Fruit fly (Drosophila melanogaster) whole organism, prepupa: Measurements from ENCODE around the gene CG3123.

Experiments
- CG11294 ChIP-seq: fragments of 200-800 bp; sonication (Bioruptor generic); IDR thresholded peaks from 2 replicates; pipeline ENCODE4 v1.3.6; 2022; ENCODE audit warnings: missing biosample characterization, missing genetic modification characterization
- CG16779 ChIP-seq: fragments of 200-800 bp; sonication (Bioruptor generic); optimal IDR thresholded peaks from 3 replicates; lab custom pipeline; 2017; ENCODE audit warnings: missing biosample characterization, mild to moderate bottlenecking, missing genetic modification characterization
- CG6276 ChIP-seq: fragments of 200-800 bp; sonication (Bioruptor generic); optimal IDR thresholded peaks from 2 replicates; lab custom pipeline; 2017; ENCODE audit warnings: missing biosample characterization, mild to moderate bottlenecking, missing genetic modification characterization
- CG6792 ChIP-seq: fragments of 200-800 bp; sonication (Bioruptor generic); optimal IDR thresholded peaks from 3 replicates; lab custom pipeline; 2016; ENCODE audit warnings: missing biosample characterization, missing genetic modification characterization
- CG8119 ChIP-seq: fragments of 200-800 bp; sonication (Bioruptor generic); IDR thresholded peaks from 3 replicates; pipeline ENCODE4 v1.3.6; 2022; ENCODE audit warnings: missing biosample characterization, missing genetic modification characterization
- CG9139 ChIP-seq: fragments of 200-800 bp; sonication (Bioruptor generic); optimal IDR thresholded peaks from 3 replicates; lab custom pipeline; 2017; ENCODE audit warnings: missing biosample characterization, mild to moderate bottlenecking, missing genetic modification characterization
- Eip75B ChIP-seq: fragments of 200-800 bp; sonication (Bioruptor generic); optimal IDR thresholded peaks from 3 replicates; lab custom pipeline; 2016; ENCODE audit warnings: missing biosample characterization, missing genetic modification characterization
- Eip93F ChIP-seq: fragments of 200-800 bp; sonication (Bioruptor generic); optimal IDR thresholded peaks from 2 replicates; lab custom pipeline; 2016; ENCODE audit warnings: missing biosample characterization, mild to moderate bottlenecking, missing genetic modification characterization
- Ets21C ChIP-seq: fragments of 200-800 bp; sonication (Bioruptor generic); optimal IDR thresholded peaks from 3 replicates; lab custom pipeline; 2016; ENCODE audit warnings: missing biosample characterization, missing genetic modification characterization
- Lpt ChIP-seq: fragments of 200-800 bp; sonication (Bioruptor generic); optimal IDR thresholded peaks from 3 replicates; lab custom pipeline; 2016; ENCODE audit warnings: missing biosample characterization, missing genetic modification characterization
- lz ChIP-seq: fragments of 200-800 bp; sonication (Bioruptor generic); optimal IDR thresholded peaks from 3 replicates; lab custom pipeline; 2016; ENCODE audit warnings: missing biosample characterization, missing genetic modification characterization
- spab ChIP-seq: fragments of 200-800 bp; sonication (Bioruptor generic); optimal IDR thresholded peaks from 2 replicates; lab custom pipeline; 2017; ENCODE audit warnings: missing biosample characterization, mild to moderate bottlenecking, missing genetic modification characterization, missing genetic modification reagents

DNA sequence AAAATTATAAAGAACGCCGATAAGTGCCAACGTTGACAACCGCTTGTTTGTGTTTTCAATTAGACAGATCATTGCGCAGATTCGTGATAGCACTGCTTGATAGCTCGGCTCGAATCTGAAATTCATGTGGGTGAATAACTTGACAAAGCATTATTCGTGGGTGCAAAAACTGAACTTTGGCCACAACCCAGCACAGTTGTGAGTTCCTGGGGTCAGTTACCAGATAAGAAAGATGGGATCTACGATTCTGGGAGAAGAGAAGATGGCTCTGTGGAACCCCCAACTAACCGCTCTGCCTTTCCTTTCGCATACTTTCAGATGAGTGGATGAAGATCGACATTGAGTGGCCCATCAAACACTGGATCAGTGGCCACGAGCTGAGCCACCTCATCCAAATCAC, 14.5 kb downstream of the CG3123 start:
- no peak for TF ChIP-seq CG9139 (GFP tag; lab: Kevin White, UChicago)
- TF ChIP-seq spab = no peak
- no peak for TF ChIP-seq CG6276 (GFP tag; lab: Kevin White, UChicago)
- TF ChIP-seq lz (GFP tag; lab: Kevin White, UChicago) = no peak
- no peak for TF ChIP-seq CG11294 (GFP tag; lab: Robert Waterston, UW)
- TF ChIP-seq Eip75B = no peak
- no peak for TF ChIP-seq CG16779
- no peak for TF ChIP-seq Eip93F (GFP tag; lab: Kevin White, UChicago)
- TF ChIP-seq CG6792 (GFP tag; lab: Kevin White, UChicago) = no peak
- TF ChIP-seq Ets21C (GFP tag; lab: Kevin White, UChicago) = no peak
- TF ChIP-seq CG8119 (GFP tag; lab: Robert Waterston, UW) = no peak
- no peak for TF ChIP-seq Lpt (GFP tag; lab: Kevin White, UChicago)
